Fruit fly (Drosophila melanogaster) whole organism, embryonic: ENCODE measurements around the gene CG15602.
"Not testable (repeated sequence)": the region's sequence is repeated elsewhere in the genome, so short reads cannot be mapped to it uniquely, and the experiment has no call there.

Experiments
- Bgb ChIP-seq: fragments of 200-800 bp; sonication (Bioruptor generic); IDR thresholded peaks from 2 replicates; pipeline ENCODE4 v1.3.6; 2022; ENCODE audit warnings: missing biosample characterization, missing genetic modification characterization; ENCODE audit not compliant: partially characterized antibody
- CG11695 ChIP-seq: fragments of 200-800 bp; sonication (Bioruptor generic); IDR thresholded peaks from 3 replicates; pipeline ENCODE4 v1.3.6; 2022; ENCODE audit warnings: missing biosample characterization, missing genetic modification characterization
- CG12104 ChIP-seq: fragments of 200-800 bp; sonication (Bioruptor generic); optimal IDR thresholded peaks from 3 replicates; lab custom pipeline; 2016; ENCODE audit warnings: missing biosample characterization, missing genetic modification characterization
- CG13123 ChIP-seq: fragments of 200-800 bp; sonication (Bioruptor generic); optimal IDR thresholded peaks from 2 replicates; lab custom pipeline; 2016; ENCODE audit warnings: missing biosample characterization, missing genetic modification characterization
- CG13287 ChIP-seq: fragments of 200-800 bp; sonication (Bioruptor generic); IDR thresholded peaks from 2 replicates; pipeline ENCODE4 v1.3.6; 2022; ENCODE audit warnings: missing biosample characterization, missing genetic modification characterization; ENCODE audit not compliant: partially characterized antibody
- CG14860 ChIP-seq: fragments of 200-800 bp; sonication (Bioruptor generic); IDR thresholded peaks from 3 replicates; pipeline ENCODE4 v1.3.6; 2022; ENCODE audit warnings: missing biosample characterization, missing genetic modification characterization; ENCODE audit not compliant: partially characterized antibody
- CG17359 ChIP-seq: fragments of 200-800 bp; sonication (Bioruptor generic); optimal IDR thresholded peaks from 3 replicates; lab custom pipeline; 2018; ENCODE audit warnings: missing biosample characterization, mild to moderate bottlenecking, missing genetic modification characterization, moderate library complexity
- CG30020 ChIP-seq: fragments of 200-800 bp; optimal IDR thresholded peaks from 2 replicates; lab custom pipeline; 2019; ENCODE audit warnings: missing biosample characterization, mild to moderate bottlenecking, missing genetic modification characterization, moderate library complexity
- CG31224 ChIP-seq: fragments of 200-800 bp; sonication (Bioruptor generic); IDR thresholded peaks from 2 replicates; pipeline ENCODE4 v1.3.6; 2022; ENCODE audit warnings: missing biosample characterization, missing genetic modification characterization
- CG3163 ChIP-seq: fragments of 200-800 bp; sonication (Bioruptor generic); optimal IDR thresholded peaks from 3 replicates; lab custom pipeline; 2016; ENCODE audit warnings: missing biosample characterization, missing genetic modification characterization
- CG32532 ChIP-seq: fragments of 200-800 bp; sonication (Bioruptor generic); IDR thresholded peaks from 2 replicates; pipeline ENCODE4 v1.3.6; 2022; ENCODE audit warnings: missing biosample characterization, missing genetic modification characterization
- CG34224 ChIP-seq: fragments of 200-800 bp; sonication (Bioruptor generic); IDR thresholded peaks from 3 replicates; pipeline ENCODE4 v1.3.6; 2022; ENCODE audit warnings: missing biosample characterization, missing genetic modification characterization; ENCODE audit not compliant: partially characterized antibody
- CG42726 ChIP-seq: fragments of 200-800 bp; sonication (Bioruptor generic); IDR thresholded peaks from 2 replicates; pipeline ENCODE4 v1.3.6; 2022; ENCODE audit warnings: missing biosample characterization, missing genetic modification characterization; ENCODE audit not compliant: partially characterized antibody
- CG4730 ChIP-seq: fragments of 200-800 bp; sonication (Bioruptor generic); IDR thresholded peaks from 2 replicates; pipeline ENCODE4 v1.3.6; 2022; ENCODE audit warnings: missing biosample characterization, missing genetic modification characterization
- CG7357 ChIP-seq: fragments of 200-800 bp; sonication (Bioruptor generic); IDR thresholded peaks from 3 replicates; pipeline ENCODE4 v1.3.6; 2022; ENCODE audit warnings: missing biosample characterization, missing genetic modification characterization
- CG8290 ChIP-seq, 3 experiments: fragments of 200-800 bp; sonication (Bioruptor generic); optimal IDR thresholded peaks; 2 replicates each; lab custom pipeline; 2016 to 2019; ENCODE audit warnings: missing biosample characterization in 3 of 3, missing genetic modification characterization in 3 of 3, mild to moderate bottlenecking in 2 of 3, moderate library complexity in 1 of 3
- Dll ChIP-seq: fragments of 200-800 bp; sonication (Bioruptor generic); IDR thresholded peaks from 4 replicates; pipeline ENCODE4 v1.3.6; 2022; ENCODE audit warnings: missing biosample characterization, missing genetic modification characterization; ENCODE audit not compliant: partially characterized antibody
- Dref ChIP-seq: fragments of 200-800 bp; sonication (Bioruptor generic); IDR thresholded peaks from 2 replicates; pipeline ENCODE4 v1.3.6; 2022; ENCODE audit warnings: missing biosample characterization, missing genetic modification characterization
- Drgx ChIP-seq: fragments of 200-800 bp; sonication (Bioruptor generic); IDR thresholded peaks from 2 replicates; pipeline ENCODE4 v1.3.6; 2022; ENCODE audit warnings: missing biosample characterization, missing genetic modification characterization
- Gug ChIP-seq: fragments of 200-800 bp; sonication (Bioruptor generic); IDR thresholded peaks from 4 replicates; pipeline ENCODE4 v1.3.6; 2022; ENCODE audit warnings: missing biosample characterization, missing genetic modification characterization
- HLH3B ChIP-seq: fragments of 200-800 bp; sonication (Bioruptor generic); IDR thresholded peaks from 2 replicates; pipeline ENCODE4 v1.3.6; 2022; ENCODE audit warnings: missing biosample characterization, missing genetic modification characterization
- Hr78 ChIP-seq, 2 experiments: fragments of 200-800 bp in 1 of 2; fragments of >200 bp in 1 of 2; sonication (Bioruptor generic) in 1 of 2; optimal IDR thresholded peaks; 2 replicates each; lab custom pipeline; 2017 to 2019; ENCODE audit warnings: missing biosample characterization in 2 of 2, missing genetic modification characterization in 2 of 2, mild to moderate bottlenecking in 1 of 2, moderate library complexity in 1 of 2
- Med ChIP-seq: fragments of 200-800 bp; sonication (Bioruptor generic); peaks from one replicate; lab custom pipeline; 2016; ENCODE audit warnings: missing biosample characterization, missing genetic modification characterization, mild to moderate bottlenecking, inconsistent platforms, moderate library complexity
- Mes4 ChIP-seq: fragments of 200-800 bp; sonication (Bioruptor generic); optimal IDR thresholded peaks from 2 replicates; lab custom pipeline; 2016; ENCODE audit warnings: missing biosample characterization, missing genetic modification characterization
- Ptx1 ChIP-seq: fragments of 200-800 bp; sonication (Bioruptor generic); IDR thresholded peaks from 2 replicates; pipeline ENCODE4 v1.3.6; 2022; ENCODE audit warnings: missing biosample characterization, missing genetic modification characterization
- Rfx ChIP-seq: fragments of 200-800 bp; sonication (Bioruptor generic); IDR thresholded peaks from 2 replicates; pipeline ENCODE4 v1.3.6; 2022; ENCODE audit warnings: missing biosample characterization, missing genetic modification characterization
- Scr ChIP-seq: fragments of 200-800 bp; sonication (Bioruptor generic); IDR thresholded peaks from 2 replicates; pipeline ENCODE4 v1.3.6; 2022; ENCODE audit warnings: missing biosample characterization, missing genetic modification characterization; ENCODE audit not compliant: partially characterized antibody
- amos ChIP-seq: fragments of 200-800 bp; sonication (Bioruptor generic); IDR thresholded peaks from 2 replicates; pipeline ENCODE4 v1.3.6; 2022; ENCODE audit warnings: missing biosample characterization, missing genetic modification characterization; ENCODE audit not compliant: partially characterized antibody
- bbx ChIP-seq: fragments of 200-800 bp; sonication (Bioruptor generic); IDR thresholded peaks from 2 replicates; pipeline ENCODE4 v1.3.6; 2022; ENCODE audit warnings: missing biosample characterization, missing genetic modification characterization; ENCODE audit not compliant: partially characterized antibody
- chinmo ChIP-seq: fragments of 200-800 bp; sonication (Bioruptor generic); IDR thresholded peaks from 4 replicates; pipeline ENCODE4 v1.3.6; 2022; ENCODE audit warnings: missing biosample characterization, missing genetic modification characterization; ENCODE audit not compliant: partially characterized antibody
- disco-r ChIP-seq: fragments of 200-800 bp; sonication (Bioruptor generic); optimal IDR thresholded peaks from 2 replicates; lab custom pipeline; 2016; ENCODE audit warnings: missing biosample characterization, missing genetic modification characterization
- grau ChIP-seq: fragments of 200-800 bp; optimal IDR thresholded peaks from 3 replicates; lab custom pipeline; 2019; ENCODE audit warnings: missing biosample characterization, mild to moderate bottlenecking, missing genetic modification characterization, moderate library complexity
- hb ChIP-seq: fragments of 200-800 bp; sonication (Bioruptor generic); IDR thresholded peaks from 3 replicates; pipeline ENCODE4 v1.3.6; 2022; ENCODE audit warnings: missing biosample characterization, missing genetic modification characterization; ENCODE audit not compliant: partially characterized antibody
- klu ChIP-seq: fragments of 200-800 bp; sonication (Bioruptor generic); IDR thresholded peaks from 2 replicates; pipeline ENCODE4 v1.3.6; 2022; ENCODE audit warnings: missing biosample characterization, missing genetic modification characterization
- knrl ChIP-seq: fragments of 200-800 bp; sonication (Bioruptor generic); IDR thresholded peaks from 3 replicates; pipeline ENCODE4 v1.3.6; 2022; ENCODE audit warnings: missing biosample characterization, missing genetic modification characterization; ENCODE audit not compliant: partially characterized antibody
- mld ChIP-seq: fragments of 200-800 bp; sonication (Bioruptor generic); IDR thresholded peaks from 3 replicates; pipeline ENCODE4 v1.3.6; 2022; ENCODE audit warnings: missing biosample characterization, missing genetic modification characterization; ENCODE audit not compliant: partially characterized antibody
- nerfin-2 ChIP-seq: fragments of 200-800 bp; sonication (Bioruptor generic); IDR thresholded peaks from 2 replicates; pipeline ENCODE4 v1.3.6; 2022; ENCODE audit warnings: missing biosample characterization, missing genetic modification characterization; ENCODE audit not compliant: partially characterized antibody
- nmo ChIP-seq: fragments of 200-800 bp; sonication (Bioruptor generic); optimal IDR thresholded peaks from 2 replicates; lab custom pipeline; 2018; ENCODE audit warnings: missing biosample characterization, mild to moderate bottlenecking, missing genetic modification characterization, moderate library complexity
- pan ChIP-seq, 4 experiments: fragments of >200 bp in 3 of 4; fragments of 200-800 bp in 1 of 4; sonication (Bioruptor generic) in 1 of 4; optimal IDR thresholded peaks in 3 of 4; IDR thresholded peaks in 1 of 4; 2 replicates each; pipeline versions ENCODE4 v1.3.6 to Lab custom; 2017 to 2022; ENCODE audit warnings: missing biosample characterization in 2 of 4, missing genetic modification characterization in 2 of 4, mixed read lengths in 1 of 4
- prd ChIP-seq, 3 experiments: fragments of >200 bp in 2 of 3; fragments of 200-800 bp in 1 of 3; sonication (Bioruptor generic) in 1 of 3; optimal IDR thresholded peaks in 2 of 3; IDR thresholded peaks in 1 of 3; 2 replicates in 2 of 3; 3 replicates in 1 of 3; pipeline versions ENCODE4 v1.3.6 to Lab custom; 2017 to 2022; ENCODE audit warnings: missing biosample characterization in 1 of 3, missing genetic modification characterization in 1 of 3
- sens ChIP-seq: fragments of 200-800 bp; sonication (Bioruptor generic); peaks from one replicate; lab custom pipeline; 2016; ENCODE audit warnings: missing biosample characterization, missing genetic modification characterization
- sna ChIP-seq: fragments of 200-800 bp; sonication (Bioruptor generic); IDR thresholded peaks from 2 replicates; pipeline ENCODE4 v1.3.6; 2022; ENCODE audit warnings: missing biosample characterization, missing genetic modification characterization; ENCODE audit not compliant: partially characterized antibody
- ssp ChIP-seq: fragments of 200-800 bp; sonication (Bioruptor generic); IDR thresholded peaks from 2 replicates; pipeline ENCODE4 v1.3.6; 2022; ENCODE audit warnings: missing biosample characterization, missing genetic modification characterization
- tna ChIP-seq: fragments of 200-800 bp; sonication (Bioruptor generic); IDR thresholded peaks from 2 replicates; pipeline ENCODE4 v1.3.6; 2022; ENCODE audit warnings: missing biosample characterization, missing genetic modification characterization; ENCODE audit not compliant: partially characterized antibody
- unc-4 ChIP-seq: fragments of 200-800 bp; sonication (Bioruptor generic); IDR thresholded peaks from 2 replicates; pipeline ENCODE4 v1.3.6; 2022; ENCODE audit warnings: missing biosample characterization, missing genetic modification characterization; ENCODE audit not compliant: partially characterized antibody
- usp ChIP-seq: fragments of >200 bp; optimal IDR thresholded peaks from 2 replicates; lab custom pipeline; 2017; ENCODE audit warnings: missing biosample characterization, missing genetic modification characterization
- vnd ChIP-seq: fragments of 200-800 bp; sonication (Bioruptor generic); IDR thresholded peaks from 3 replicates; pipeline ENCODE4 v1.3.6; 2022; ENCODE audit warnings: missing biosample characterization, missing genetic modification characterization; ENCODE audit not compliant: partially characterized antibody

Gene CG15602

DNA sequence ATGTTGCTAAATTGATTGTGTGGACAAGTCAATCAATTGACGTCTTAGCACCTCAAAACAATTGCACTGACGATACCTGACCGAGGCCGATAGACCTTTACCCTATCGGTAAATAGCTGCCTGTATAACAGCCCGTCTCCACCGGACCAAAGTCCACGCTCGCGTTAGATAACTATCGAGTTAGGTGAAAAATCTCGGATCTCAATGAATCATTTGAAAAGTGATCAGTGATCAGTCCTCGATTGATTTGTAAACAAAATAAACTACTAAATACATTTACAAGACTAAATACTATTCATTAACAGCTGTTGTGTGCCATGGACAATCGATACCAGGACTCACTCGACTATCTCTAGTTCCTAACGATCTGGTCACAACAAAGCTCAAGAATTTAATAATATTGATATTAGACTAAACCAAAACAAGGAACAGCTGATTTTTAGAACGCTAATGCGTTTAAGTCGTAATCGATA, at the start of gene CG15602, which contains the start of gene sordd2:
TSS of gene CG15602 (plus strand) at position 342 of the 473 bp plus-strand sequence.
TSS of gene sordd2 (minus strand) at position 78 of the 473 bp plus-strand sequence.
- peak; percentile 62 for TF ChIP-seq tna
- peak; percentile 81 for TF ChIP-seq Scr (GFP tag; lab: Robert Waterston, UW)
- TF ChIP-seq chinmo (GFP tag; lab: Robert Waterston, UW): 0 out of 4 replicates have a peak, but pooled peaks have one; percentile 20
- peak in 1 of 2 experiments; percentile 66 for TF ChIP-seq Hr78 (GFP tag; optimal IDR thresholded peaks at IDR 0.05; lab: Kevin White, UChicago)
- peak; percentile 31; the same call in 1 of the 2 replicates for TF ChIP-seq Rfx
- peak; percentile 95 for TF ChIP-seq ssp (GFP tag; lab: Robert Waterston, UW)
- peak; percentile 86 for TF ChIP-seq bbx (GFP tag; lab: Robert Waterston, UW)
- peak; percentile 94 for TF ChIP-seq Bgb (GFP tag; lab: Robert Waterston, UW)
- peak; percentile 80 for TF ChIP-seq Dll (GFP tag; lab: Robert Waterston, UW)
- TF ChIP-seq CG7357: 0 out of 3 replicates have a peak, but pooled peaks have one; percentile 20
- peak; percentile 87 for TF ChIP-seq CG8290 (GFP tag; optimal IDR thresholded peaks at IDR 0.05; lab: Kevin White, UChicago)
- TF ChIP-seq CG8290 (tag; optimal IDR thresholded peaks at IDR 0.05; lab: Kevin White, UChicago); prd (optimal IDR thresholded peaks at IDR 0.05; lab: Kevin White, UChicago); pan (optimal IDR thresholded peaks at IDR 0.05; lab: Kevin White, UChicago): not testable (repeated sequence)
- TF ChIP-seq CG13287: peak; percentile 33
- TF ChIP-seq CG14860: peak; percentile 56
- peak; percentile 67 for TF ChIP-seq sna (GFP tag; lab: Robert Waterston, UW)
- TF ChIP-seq unc-4 (GFP tag; lab: Robert Waterston, UW): peak; percentile 84
- TF ChIP-seq amos (GFP tag; lab: Robert Waterston, UW): peak; percentile 63
- peak; percentile 68 for TF ChIP-seq vnd
- TF ChIP-seq klu (GFP tag; lab: Robert Waterston, UW): peak; percentile 18; the same call in 1 of the 2 replicates
- TF ChIP-seq CG30020: peak; percentile 88
- TF ChIP-seq mld (GFP tag; lab: Robert Waterston, UW): 0 out of 3 replicates have a peak, but pooled peaks have one; percentile 20
- TF ChIP-seq hb (GFP tag; lab: Robert Waterston, UW): peak; percentile 76
- peak; percentile 31; the same call in 1 of the 3 replicates for TF ChIP-seq prd (GFP tag; IDR thresholded peaks at IDR 0.05; lab: Robert Waterston, UW)
- peak in 1 of 2 experiments; percentile 24 for TF ChIP-seq pan (GFP tag; optimal IDR thresholded peaks at IDR 0.05 in 1 of 2, IDR thresholded peaks at IDR 0.05 in 1 of 2)
- peak; percentile 65 for TF ChIP-seq sens (GFP tag; lab: Kevin White, UChicago)
- peak; percentile 71 for TF ChIP-seq Dref (GFP tag; lab: Robert Waterston, UW)
- peak; percentile 17; the same call in 1 of the 2 replicates for TF ChIP-seq CG32532 (GFP tag; lab: Robert Waterston, UW)
- peak; percentile 81 for TF ChIP-seq knrl (GFP tag; lab: Robert Waterston, UW)
- TF ChIP-seq Gug: peak; percentile 21; the same call in 1 of the 4 replicates
- peak; percentile 15 for TF ChIP-seq Med (GFP tag; lab: Kevin White, UChicago)
- TF ChIP-seq Ptx1 (GFP tag; lab: Robert Waterston, UW): 0 out of 2 replicates have a peak, but pooled peaks have one; percentile 11
- peak; percentile 40; the same call in 1 of the 2 replicates for TF ChIP-seq nerfin-2 (GFP tag; lab: Robert Waterston, UW)
- TF ChIP-seq CG42726: peak; percentile 80; the same call in 1 of the 2 replicates
- TF ChIP-seq CG34224 (GFP tag; lab: Robert Waterston, UW): peak; percentile 60; the same call in 2 of the 3 replicates

- TF ChIP-seq grau: no peak
- no peak for TF ChIP-seq unc-4 (GFP tag; lab: Robert Waterston, UW)
- no peak for TF ChIP-seq CG3163 (GFP tag; lab: Kevin White, UChicago)
- no peak for TF ChIP-seq CG13123
- TF ChIP-seq disco-r (GFP tag; lab: Kevin White, UChicago): no peak
- no peak for TF ChIP-seq CG12104 (GFP tag; lab: Kevin White, UChicago)
- no peak for TF ChIP-seq CG31224 (GFP tag; lab: Robert Waterston, UW)
- TF ChIP-seq CG17359 (tag; lab: Kevin White, UChicago): no peak
- no peak for TF ChIP-seq CG11695 (GFP tag; lab: Robert Waterston, UW)
- TF ChIP-seq CG4730 (GFP tag; lab: Robert Waterston, UW): no peak
- TF ChIP-seq usp: no peak
- TF ChIP-seq Mes4 (GFP tag; lab: Kevin White, UChicago): no peak
- no peak for TF ChIP-seq HLH3B (GFP tag; lab: Robert Waterston, UW)
- TF ChIP-seq nmo (GFP tag; lab: Kevin White, UChicago): no peak
- TF ChIP-seq Drgx (GFP tag; lab: Robert Waterston, UW): no peak
Measured at dm6 chrX:15756018-15756417, 43.2 kb upstream of the CG15602 start, which contains the start of gene CG8260. TSS of gene CG8260 (plus strand) at chrX:15756318.
